Worm (Caenorhabditis elegans) whole organism, young adult: ENCODE data around the gene F53H4.6.
A peak's percentile ranks its signal among the peaks of the same experiment; 100 is the strongest.

ENCODE experiments used
- B0019.2 ChIP-seq: fragments of 200-800 bp; sonication (Bioruptor generic); conservative IDR thresholded peaks from 2 replicates; pipeline ENCODE4 v1.3.6; 2022; ENCODE audit warnings: missing genetic modification reagents, missing genetic modification characterization, missing compliant biosample characterization
- K12H6.12 ChIP-seq: fragments of 200-800 bp; sonication (Bioruptor generic); optimal IDR thresholded peaks from 2 replicates; lab custom pipeline; 2018; ENCODE audit warnings: mild to moderate bottlenecking, missing genetic modification characterization, missing compliant biosample characterization
- T26A5.8 ChIP-seq: sonication (generic microtip); optimal IDR thresholded peaks from 2 replicates; lab custom pipeline; 2016; ENCODE audit warnings: missing genetic modification characterization, missing compliant biosample characterization
- bed-2 ChIP-seq: fragments of 200-800 bp; sonication (Bioruptor generic); IDR thresholded peaks from 2 replicates; pipeline ENCODE4 v1.3.6; 2022; ENCODE audit warnings: missing genetic modification reagents, missing genetic modification characterization, missing compliant biosample characterization
- cebp-2 ChIP-seq: fragments of 200-800 bp; sonication (Bioruptor generic); IDR thresholded peaks from 2 replicates; pipeline ENCODE4 v1.3.6; 2022; ENCODE audit warnings: missing genetic modification characterization, missing compliant biosample characterization
- ceh-79 ChIP-seq: sonication (generic microtip); optimal IDR thresholded peaks from 2 replicates; lab custom pipeline; 2017; ENCODE audit warnings: mild to moderate bottlenecking, missing genetic modification characterization, missing compliant biosample characterization
- dpff-1 ChIP-seq: sonication (generic microtip); optimal IDR thresholded peaks from 2 replicates; lab custom pipeline; 2017; ENCODE audit warnings: mild to moderate bottlenecking, missing genetic modification characterization, missing compliant biosample characterization
- ets-4 ChIP-seq: fragments of 200-800 bp; sonication (Bioruptor generic); optimal IDR thresholded peaks from 2 replicates; lab custom pipeline; 2018; ENCODE audit warnings: mild to moderate bottlenecking, missing genetic modification characterization, missing compliant biosample characterization
- let-526 ChIP-seq: fragments of 200-800 bp; sonication (Bioruptor generic); IDR thresholded peaks from 2 replicates; pipeline ENCODE4 v1.3.6; 2022; ENCODE audit warnings: missing genetic modification reagents, missing genetic modification characterization, missing compliant biosample characterization
- let-607 ChIP-seq, 2 experiments: fragments of 200-800 bp in 1 of 2; sonication (Bioruptor generic) in 1 of 2; sonication (generic microtip) in 1 of 2; optimal IDR thresholded peaks; 2 replicates each; lab custom pipeline; 2016 to 2018; ENCODE audit warnings: mild to moderate bottlenecking in 2 of 2, missing compliant biosample characterization in 2 of 2, missing genetic modification characterization in 2 of 2, moderate library complexity in 2 of 2, missing genotype in 1 of 2
- madf-3 ChIP-seq: fragments of 200-800 bp; sonication (Bioruptor generic); IDR thresholded peaks from 2 replicates; pipeline ENCODE4 v1.3.6; 2022; ENCODE audit warnings: missing genetic modification reagents, missing genetic modification characterization, missing compliant biosample characterization
- madf-8 ChIP-seq: fragments of 200-800 bp; sonication (Bioruptor generic); conservative IDR thresholded peaks from 2 replicates; pipeline ENCODE4 v1.3.6; 2022; ENCODE audit warnings: missing genetic modification reagents, missing genetic modification characterization, missing compliant biosample characterization
- tbp1 ChIP-seq: fragments of 200-800 bp; sonication (Bioruptor generic); optimal IDR thresholded peaks from 2 replicates; lab custom pipeline; 2018; ENCODE audit warnings: mild to moderate bottlenecking, missing genetic modification characterization, missing compliant biosample characterization
- ztf-3 ChIP-seq: fragments of 200-800 bp; sonication (Bioruptor generic); optimal IDR thresholded peaks from 2 replicates; lab custom pipeline; 2018; ENCODE audit warnings: mild to moderate bottlenecking, missing genetic modification characterization, missing compliant biosample characterization

ce11 chrX:15842492-15842891 lies 17.9 kb downstream of the F53H4.6 start:
- TF ChIP-seq bed-2 (GFP tag; lab: Robert Waterston, UW) (no peak), let-607 (tag; optimal IDR thresholded peaks at IDR 0.05; lab: Kevin White, UChicago) (peak; percentile 99), ceh-79 (tag; lab: Kevin White, UChicago) (no peak), T26A5.8 (tag; lab: Kevin White, UChicago) (no peak), dpff-1 (tag; lab: Kevin White, UChicago) (no peak), cebp-2 (no peak), B0019.2 (no peak), let-526 (GFP tag; lab: Robert Waterston, UW) (no peak), madf-8 (GFP tag; lab: Robert Waterston, UW) (no peak), ztf-3 (GFP tag; lab: Kevin White, UChicago) (no peak), tbp1 (GFP tag; lab: Kevin White, UChicago) (peak; percentile 39), K12H6.12 (tag; lab: Kevin White, UChicago) (no peak), madf-3 (GFP tag; lab: Robert Waterston, UW) (no peak), ets-4 (peak; percentile 74)
